Fruit fly (Drosophila melanogaster) S2 (cell line): ENCODE data around the gene mtd.

Experiments used
- CG8478 ChIP-seq: fragments of >200 bp; optimal IDR thresholded peaks from 2 replicates; lab custom pipeline; 2018
- CTCF ChIP-seq, 2 experiments: fragments of >200 bp; optimal IDR thresholded peaks; 2 replicates each; lab custom pipeline; 2018

DNA sequence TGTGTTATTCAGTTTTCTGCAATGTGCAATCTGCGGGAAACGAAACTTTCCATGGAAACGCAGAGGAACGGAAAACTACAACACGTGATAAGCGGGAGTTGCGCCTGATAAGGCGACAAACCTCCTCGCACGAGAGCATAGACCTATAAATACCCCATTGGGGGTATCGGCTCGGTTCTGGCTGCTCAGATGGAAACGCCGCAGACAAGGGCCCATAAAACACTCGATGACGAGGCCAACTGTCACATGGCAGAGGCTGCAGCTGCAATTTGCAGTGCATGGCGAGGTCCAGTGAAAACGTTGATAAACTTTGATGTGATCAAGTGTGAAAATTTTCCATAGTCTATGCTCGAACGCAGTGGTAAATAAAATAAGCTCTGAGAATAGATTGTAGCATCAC is 33.5 kb downstream of the mtd start:
- TF ChIP-seq CTCF (optimal IDR thresholded peaks at IDR 0.05; lab: Kevin White, UChicago) (no peak), CG8478 (lab: Kevin White, UChicago) (no peak)
